Worm (Caenorhabditis elegans) whole organism, young adult: ENCODE measurements around the gene zip-7.
A peak's percentile ranks its signal among the peaks of the same experiment; 100 is the strongest.

Experiments used
- B0336.3 ChIP-seq: fragments of 200-800 bp; sonication (Bioruptor generic); IDR thresholded peaks from 2 replicates; pipeline ENCODE4 v1.3.6; 2022; ENCODE audit warnings: missing genetic modification characterization, missing compliant biosample characterization
- F22D6.2 ChIP-seq: sonication (generic microtip); optimal IDR thresholded peaks from 2 replicates; lab custom pipeline; 2016; ENCODE audit warnings: mild to moderate bottlenecking, missing genetic modification characterization, missing compliant biosample characterization
- F23B12.7 ChIP-seq: sonication (generic microtip); optimal IDR thresholded peaks from 2 replicates; lab custom pipeline; 2017; ENCODE audit warnings: missing genetic modification characterization, mild to moderate bottlenecking, missing compliant biosample characterization, antibody characterized with exemption, moderate library complexity; ENCODE audit not compliant: insufficient read depth
- F33H1.4 ChIP-seq: fragments of 200-800 bp; sonication (Bioruptor generic); IDR thresholded peaks from 2 replicates; pipeline ENCODE4 v1.3.6; 2022; ENCODE audit warnings: missing genetic modification reagents, missing genetic modification characterization, missing compliant biosample characterization
- F55B11.4 ChIP-seq: sonication (generic microtip); optimal IDR thresholded peaks from 2 replicates; lab custom pipeline; 2016; ENCODE audit warnings: missing compliant biosample characterization, missing genetic modification characterization, borderline replicate concordance; ENCODE audit not compliant: insufficient read depth
- F57C9.4 ChIP-seq: sonication (generic microtip); optimal IDR thresholded peaks from 2 replicates; lab custom pipeline; 2017; ENCODE audit warnings: mild to moderate bottlenecking, missing genetic modification characterization, missing compliant biosample characterization
- Y56A3A.18 ChIP-seq: fragments of 200-800 bp; sonication (Bioruptor generic); IDR thresholded peaks from 2 replicates; pipeline ENCODE4 v1.3.6; 2022; ENCODE audit warnings: missing genetic modification reagents, missing genetic modification characterization, missing compliant biosample characterization
- akir-1 ChIP-seq: fragments of 200-800 bp; sonication (Bioruptor generic); optimal IDR thresholded peaks from 2 replicates; lab custom pipeline; 2018; ENCODE audit warnings: mild to moderate bottlenecking, missing genetic modification characterization, moderate library complexity, missing compliant biosample characterization
- atf-7 ChIP-seq: sonication (generic microtip); optimal IDR thresholded peaks from 2 replicates; lab custom pipeline; 2017; ENCODE audit warnings: mild to moderate bottlenecking, missing genetic modification characterization, missing compliant biosample characterization
- bed-2 ChIP-seq: fragments of 200-800 bp; sonication (Bioruptor generic); IDR thresholded peaks from 2 replicates; pipeline ENCODE4 v1.3.6; 2022; ENCODE audit warnings: missing genetic modification reagents, missing genetic modification characterization, missing compliant biosample characterization
- ccch-3 ChIP-seq: fragments of 200-800 bp; sonication (Bioruptor generic); optimal IDR thresholded peaks from 2 replicates; lab custom pipeline; 2018; ENCODE audit warnings: mild to moderate bottlenecking, missing genetic modification characterization, missing compliant biosample characterization
- cebp-1 ChIP-seq, 2 experiments: fragments of 200-800 bp in 1 of 2; sonication (Bioruptor generic) in 1 of 2; sonication (generic microtip) in 1 of 2; IDR thresholded peaks in 1 of 2; optimal IDR thresholded peaks in 1 of 2; 2 replicates each; pipeline versions ENCODE4 v1.3.6 to Lab custom; 2017 to 2022; ENCODE audit warnings: missing compliant biosample characterization in 2 of 2, missing genetic modification characterization in 2 of 2, mild to moderate bottlenecking in 1 of 2, missing genetic modification reagents in 1 of 2, moderate library complexity in 1 of 2
- ceh-27 ChIP-seq: fragments of 200-800 bp; sonication (Bioruptor generic); optimal IDR thresholded peaks from 2 replicates; lab custom pipeline; 2018; ENCODE audit warnings: mild to moderate bottlenecking, missing genetic modification characterization, moderate library complexity, missing compliant biosample characterization
- die-1 ChIP-seq: sonication (generic microtip); optimal IDR thresholded peaks from 2 replicates; lab custom pipeline; 2016; ENCODE audit warnings: missing genotype, mild to moderate bottlenecking, missing genetic modification characterization, missing compliant biosample characterization
- efl-1 ChIP-seq: fragments of 150-350 bp; optimal IDR thresholded peaks from 2 replicates; lab custom pipeline; 2014; ENCODE audit warnings: missing biosample characterization, missing genetic modification reagents, missing genetic modification characterization
- egl-18 ChIP-seq: fragments of 200-800 bp; sonication (Bioruptor generic); IDR thresholded peaks from 2 replicates; pipeline ENCODE4 v1.3.6; 2022; ENCODE audit warnings: missing genetic modification reagents, missing genetic modification characterization, missing compliant biosample characterization
- egrh-3 ChIP-seq: fragments of 200-800 bp; sonication (Bioruptor generic); IDR thresholded peaks from 2 replicates; pipeline ENCODE4 v1.3.6; 2022; ENCODE audit warnings: missing genetic modification reagents, missing genetic modification characterization, missing compliant biosample characterization
- ets-4 ChIP-seq: fragments of 200-800 bp; sonication (Bioruptor generic); optimal IDR thresholded peaks from 2 replicates; lab custom pipeline; 2018; ENCODE audit warnings: mild to moderate bottlenecking, missing genetic modification characterization, missing compliant biosample characterization
- fkh-3 ChIP-seq: sonication (generic microtip); optimal IDR thresholded peaks from 2 replicates; lab custom pipeline; 2016; ENCODE audit warnings: mild to moderate bottlenecking, missing genetic modification characterization, missing compliant biosample characterization
- gei-17 ChIP-seq: fragments of 200-800 bp; sonication (Bioruptor generic); optimal IDR thresholded peaks from 2 replicates; lab custom pipeline; 2018; ENCODE audit warnings: mild to moderate bottlenecking, missing genetic modification characterization, missing compliant biosample characterization
- let-526 ChIP-seq: fragments of 200-800 bp; sonication (Bioruptor generic); IDR thresholded peaks from 2 replicates; pipeline ENCODE4 v1.3.6; 2022; ENCODE audit warnings: missing genetic modification reagents, missing genetic modification characterization, missing compliant biosample characterization
- let-607 ChIP-seq, 2 experiments: fragments of 200-800 bp in 1 of 2; sonication (Bioruptor generic) in 1 of 2; sonication (generic microtip) in 1 of 2; optimal IDR thresholded peaks; 2 replicates each; lab custom pipeline; 2016 to 2018; ENCODE audit warnings: mild to moderate bottlenecking in 2 of 2, missing compliant biosample characterization in 2 of 2, missing genetic modification characterization in 2 of 2, moderate library complexity in 2 of 2, missing genotype in 1 of 2
- lin-26 ChIP-seq: fragments of 200-800 bp; sonication (Bioruptor generic); IDR thresholded peaks from 2 replicates; pipeline ENCODE4 v1.3.6; 2022; ENCODE audit warnings: missing genetic modification reagents, missing genetic modification characterization, missing compliant biosample characterization
- lin-54 ChIP-seq: fragments of 200-800 bp; sonication (Bioruptor generic); optimal IDR thresholded peaks from 2 replicates; lab custom pipeline; 2018; ENCODE audit warnings: mild to moderate bottlenecking, missing genetic modification characterization, missing compliant biosample characterization
- mes-4 ChIP-seq: sonication (generic microtip); optimal IDR thresholded peaks from 2 replicates; lab custom pipeline; 2016; ENCODE audit warnings: missing genotype, missing genetic modification characterization, missing compliant biosample characterization
- nfya-1 ChIP-seq: sonication (generic microtip); optimal IDR thresholded peaks from 2 replicates; lab custom pipeline; 2017; ENCODE audit warnings: antibody characterized with exemption, missing compliant biosample characterization, missing genetic modification characterization, borderline replicate concordance; ENCODE audit not compliant: insufficient read depth
- nfyb-1 ChIP-seq: fragments of 200-800 bp; sonication (Bioruptor generic); IDR thresholded peaks from 2 replicates; pipeline ENCODE4 v1.3.6; 2022; ENCODE audit warnings: missing genetic modification reagents, missing genetic modification characterization, missing compliant biosample characterization
- nhr-80 ChIP-seq: sonication (generic microtip); optimal IDR thresholded peaks from 2 replicates; lab custom pipeline; 2016; ENCODE audit warnings: missing genetic modification characterization, missing compliant biosample characterization
- pbrm-1 ChIP-seq: fragments of 200-800 bp; sonication (Bioruptor generic); IDR thresholded peaks from 2 replicates; pipeline ENCODE4 v1.3.6; 2022; ENCODE audit warnings: missing genetic modification reagents, missing genetic modification characterization, missing compliant biosample characterization
- rec-8 ChIP-seq, 2 experiments: sonication (generic microtip); optimal IDR thresholded peaks; 2 replicates each; lab custom pipeline; 2016; ENCODE audit warnings: mild to moderate bottlenecking in 2 of 2, missing genetic modification characterization in 2 of 2, missing genetic modification reagents in 2 of 2, missing genotype in 2 of 2, missing biosample characterization in 1 of 2, missing compliant biosample characterization in 1 of 2, moderate library complexity in 1 of 2
- repo-1 ChIP-seq: sonication (generic microtip); optimal IDR thresholded peaks from 2 replicates; lab custom pipeline; 2017; ENCODE audit warnings: mild to moderate bottlenecking, missing genetic modification characterization, missing compliant biosample characterization
- snpc-1.3 ChIP-seq: sonication (generic microtip); optimal IDR thresholded peaks from 2 replicates; lab custom pipeline; 2017; ENCODE audit warnings: missing genetic modification characterization, mild to moderate bottlenecking, missing compliant biosample characterization, antibody characterized with exemption, moderate library complexity, missing genotype, missing genetic modification reagents; ENCODE audit not compliant: insufficient read depth
- snpc-3.4 ChIP-seq: sonication (generic microtip); optimal IDR thresholded peaks from 2 replicates; lab custom pipeline; 2017; ENCODE audit warnings: missing genetic modification characterization, mild to moderate bottlenecking, missing compliant biosample characterization, antibody characterized with exemption, moderate library complexity, missing genotype, missing genetic modification reagents
- snpc-4 ChIP-seq, 5 experiments: fragments of 150-350 bp in 1 of 5; sonication (generic microtip) in 4 of 5; optimal IDR thresholded peaks; 2 replicates each; lab custom pipeline; 2014 to 2018; ENCODE audit warnings: missing genetic modification characterization in 5 of 5, missing biosample characterization in 3 of 5, antibody characterized with exemption in 2 of 5, mild to moderate bottlenecking in 2 of 5, missing compliant biosample characterization in 2 of 5, missing genotype in 2 of 5, moderate library complexity in 2 of 5, missing genetic modification reagents in 1 of 5
- xnd-1 ChIP-seq: sonication (generic microtip); optimal IDR thresholded peaks from 2 replicates; lab custom pipeline; 2016; ENCODE audit warnings: missing genotype, missing genetic modification reagents, missing genetic modification characterization, missing compliant biosample characterization
- zfh-2 ChIP-seq: fragments of 200-800 bp; sonication (Bioruptor generic); conservative IDR thresholded peaks from 2 replicates; pipeline ENCODE4 v1.3.6; 2022; ENCODE audit warnings: missing genetic modification reagents, missing genetic modification characterization, missing compliant biosample characterization
- ztf-25 ChIP-seq: fragments of 200-800 bp; sonication (Bioruptor generic); IDR thresholded peaks from 2 replicates; pipeline ENCODE4 v1.3.6; 2022; ENCODE audit warnings: missing genetic modification reagents, missing genetic modification characterization, missing compliant biosample characterization
- ztf-26 ChIP-seq: sonication (generic microtip); optimal IDR thresholded peaks from 2 replicates; lab custom pipeline; 2017; ENCODE audit warnings: missing genetic modification characterization, missing compliant biosample characterization
- ztf-28 ChIP-seq: fragments of 200-800 bp; sonication (Bioruptor generic); IDR thresholded peaks from 2 replicates; pipeline ENCODE4 v1.3.6; 2022; ENCODE audit warnings: missing genetic modification reagents, missing genetic modification characterization, missing compliant biosample characterization
- ztf-3 ChIP-seq: fragments of 200-800 bp; sonication (Bioruptor generic); optimal IDR thresholded peaks from 2 replicates; lab custom pipeline; 2018; ENCODE audit warnings: mild to moderate bottlenecking, missing genetic modification characterization, missing compliant biosample characterization
- ztf-6 ChIP-seq: fragments of 200-800 bp; sonication (Bioruptor generic); IDR thresholded peaks from 2 replicates; pipeline ENCODE4 v1.3.6; 2022; ENCODE audit warnings: missing genetic modification reagents, missing genetic modification characterization, missing compliant biosample characterization

Gene zip-7

DNA sequence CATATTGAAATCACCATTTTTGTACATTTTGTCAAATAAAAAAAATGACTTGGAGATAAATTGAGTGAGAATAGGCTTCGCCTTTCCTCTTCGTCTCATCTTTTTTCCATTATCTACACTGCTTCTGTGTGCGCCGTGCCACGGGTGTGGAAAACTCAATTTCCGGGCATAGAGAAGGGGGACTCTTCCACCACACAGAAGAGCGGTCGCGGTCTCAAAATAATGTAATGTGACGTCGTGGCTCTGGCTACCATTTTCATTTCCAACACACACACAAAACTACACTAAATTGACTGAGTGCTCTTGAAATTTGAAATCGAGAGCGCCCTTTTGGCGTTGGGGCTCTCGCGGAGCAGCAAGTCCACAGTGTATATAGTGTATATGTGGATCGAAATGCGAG lies 11.5 kb downstream of the zip-7 start:
- TF ChIP-seq egl-18 (GFP tag; lab: Robert Waterston, UW) = no peak
- no peak for TF ChIP-seq xnd-1 (tag; lab: Kevin White, UChicago)
- no peak for TF ChIP-seq snpc-1.3 (tag; lab: Kevin White, UChicago)
- TF ChIP-seq akir-1 (GFP tag; lab: Kevin White, UChicago) = no peak
- no peak for TF ChIP-seq nfya-1 (tag; lab: Kevin White, UChicago)
- TF ChIP-seq ztf-28 (GFP tag; lab: Robert Waterston, UW) = no peak
- no peak for TF ChIP-seq F33H1.4 (GFP tag; lab: Robert Waterston, UW)
- TF ChIP-seq lin-26 (GFP tag; lab: Robert Waterston, UW) = no peak
- TF ChIP-seq repo-1 (tag; lab: Kevin White, UChicago) = no peak
- TF ChIP-seq B0336.3 (GFP tag; lab: Robert Waterston, UW) = no peak
- no peak for TF ChIP-seq bed-2 (GFP tag; lab: Robert Waterston, UW)
- TF ChIP-seq mes-4 (tag; lab: Kevin White, UChicago) = no peak
- no peak for TF ChIP-seq ztf-6 (GFP tag; lab: Robert Waterston, UW)

DNA sequence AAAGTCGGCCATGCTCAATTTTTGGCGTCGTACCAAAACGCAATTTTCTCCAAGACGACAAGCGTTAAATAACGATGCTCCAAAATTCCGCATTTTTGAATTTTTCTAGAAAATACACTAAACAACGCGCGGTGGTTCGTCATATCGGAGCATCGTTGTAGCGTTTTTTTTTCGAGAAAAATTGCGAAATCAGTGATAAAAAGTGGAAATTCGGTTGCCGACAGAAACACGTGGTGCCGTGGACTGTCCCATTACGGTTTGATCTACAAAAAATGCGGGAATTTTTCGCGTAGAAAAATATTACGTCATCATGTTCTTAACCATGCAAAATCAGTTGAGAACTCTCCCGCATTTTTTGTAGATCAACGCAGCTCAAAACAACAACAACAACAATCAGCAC lies 12.5 kb downstream of the zip-7 start:
- TF ChIP-seq cebp-1 (GFP tag; IDR thresholded peaks at IDR 0.05; lab: Robert Waterston, UW) (no peak), cebp-1 (tag; optimal IDR thresholded peaks at IDR 0.05; lab: Kevin White, UChicago) (peak; percentile 53), rec-8 (tag; optimal IDR thresholded peaks at IDR 0.05; lab: Kevin White, UChicago) (no peak)

DNA sequence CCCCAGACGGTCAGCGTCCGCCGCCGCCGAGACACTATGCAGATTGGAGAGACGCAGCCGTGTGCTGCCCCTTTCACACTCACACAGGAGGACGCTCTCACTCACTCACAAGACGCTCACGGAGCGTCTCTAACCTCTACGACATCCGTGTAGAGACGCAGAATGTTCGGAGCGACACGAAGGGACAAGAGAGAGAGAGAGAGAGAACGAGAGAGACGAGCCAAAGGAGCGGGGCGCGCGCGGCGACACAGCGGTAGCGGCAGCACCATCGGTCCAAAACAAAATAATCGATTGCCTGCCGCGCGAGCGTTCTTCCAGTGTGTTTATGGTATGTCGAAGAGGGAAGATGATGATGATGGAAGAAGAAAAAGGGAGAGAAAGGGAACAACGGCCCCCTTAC lies 13.2 kb downstream of the zip-7 start:
- TF ChIP-seq ztf-25 (GFP tag; lab: Robert Waterston, UW) (0 out of 2 replicates have a peak, but pooled peaks have one; percentile 12), let-607 (tag; optimal IDR thresholded peaks at IDR 0.05; lab: Kevin White, UChicago) (peak in 1 of 2 experiments; percentile 48), ccch-3 (no peak), Y56A3A.18 (peak; percentile 49; the same call in 1 of the 2 replicates), atf-7 (tag; lab: Kevin White, UChicago) (peak; percentile 72), die-1 (tag; lab: Kevin White, UChicago) (peak; percentile 53), cebp-1 (GFP tag; IDR thresholded peaks at IDR 0.05; lab: Robert Waterston, UW) (peak; percentile 55; the same call in 1 of the 2 replicates), cebp-1 (tag; optimal IDR thresholded peaks at IDR 0.05; lab: Kevin White, UChicago) (peak; percentile 89), efl-1 (GFP tag; lab: Kevin White, UChicago) (no peak), F55B11.4 (tag; lab: Kevin White, UChicago) (no peak), ztf-26 (tag; lab: Kevin White, UChicago) (peak; percentile 71), egrh-3 (GFP tag; lab: Robert Waterston, UW) (peak; percentile 78), F57C9.4 (tag; lab: Kevin White, UChicago) (no peak), let-526 (GFP tag; lab: Robert Waterston, UW) (peak; percentile 75; the same call in 1 of the 2 replicates), ztf-3 (GFP tag; lab: Kevin White, UChicago) (peak; percentile 38), gei-17 (GFP tag; lab: Kevin White, UChicago) (peak; percentile 30), snpc-3.4 (no peak), F22D6.2 (tag; lab: Kevin White, UChicago) (peak; percentile 9), ceh-27 (peak; percentile 68), nfyb-1 (GFP tag; lab: Robert Waterston, UW) (peak; percentile 73), nhr-80 (peak; percentile 66), bed-2 (GFP tag; lab: Robert Waterston, UW) (peak; percentile 41; the same call in 1 of the 2 replicates), snpc-4 (GFP tag; optimal IDR thresholded peaks at IDR 0.05; lab: Kevin White, UChicago) (peak; percentile 39), snpc-4 (tag; optimal IDR thresholded peaks at IDR 0.05; lab: Kevin White, UChicago) (peak in 3 of 4 experiments; percentile 65 to 76 (median 72)), ets-4 (peak; percentile 46), snpc-1.3 (tag; lab: Kevin White, UChicago) (peak; percentile 23), lin-54 (GFP tag; lab: Kevin White, UChicago) (peak; percentile 52), zfh-2 (GFP tag; lab: Robert Waterston, UW) (peak; percentile 98), pbrm-1 (GFP tag; lab: Robert Waterston, UW) (peak; percentile 86), fkh-3 (tag; lab: Kevin White, UChicago) (no peak), F23B12.7 (tag; lab: Kevin White, UChicago) (peak; percentile 11)
